Fruit fly (Drosophila melanogaster) whole organism, pupa: ENCODE results near the gene CG31055.

ENCODE experiments used
- CG10348 ChIP-seq: fragments of 200-800 bp; sonication (Bioruptor generic); IDR thresholded peaks from 2 replicates; pipeline ENCODE4 v1.3.6; 2022; ENCODE audit warnings: missing biosample characterization, missing genetic modification characterization
- CG17806 ChIP-seq: fragments of 200-800 bp; sonication (Bioruptor generic); optimal IDR thresholded peaks from 2 replicates; lab custom pipeline; 2018; ENCODE audit warnings: missing biosample characterization, mild to moderate bottlenecking, missing genetic modification characterization, moderate library complexity
- EcR ChIP-seq: fragments of 200-800 bp; sonication (Bioruptor generic); optimal IDR thresholded peaks from 3 replicates; lab custom pipeline; 2019; ENCODE audit warnings: missing biosample characterization, missing genetic modification characterization, mild to moderate bottlenecking, moderate library complexity, missing genetic modification reagents

dm6 chr3R:27706039-27706580 lies 18.2 kb upstream of the CG31055 start:
- no peak for TF ChIP-seq CG10348 (GFP tag; lab: Robert Waterston, UW)
- no peak for TF ChIP-seq EcR (GFP tag; lab: Kevin White, UChicago)
- no peak for TF ChIP-seq CG17806
